Worm (Caenorhabditis elegans): ENCODE measurements around the gene erp-44.2.

The erp-44.2 gene

DNA sequence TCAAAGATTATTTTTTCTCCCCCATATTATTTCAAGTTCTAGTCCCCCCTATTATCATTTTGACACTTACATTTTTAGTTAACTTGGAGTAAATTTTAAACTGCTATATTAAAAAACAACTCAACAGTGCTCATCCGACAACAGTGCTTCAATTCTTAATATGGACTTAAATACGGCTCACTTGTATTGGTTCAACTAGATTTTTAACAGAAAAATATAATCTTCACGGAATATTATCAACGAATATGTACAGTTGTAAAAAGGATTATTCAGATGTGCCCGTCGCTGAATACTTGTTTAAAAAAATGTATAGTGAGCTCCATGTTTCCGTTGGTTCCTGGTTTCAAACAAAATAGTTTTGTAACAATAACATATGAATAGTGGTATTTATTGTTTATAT, 34.1 kb downstream of the erp-44.2 start:
- TF ChIP-seq lin-39 (tag; optimal IDR thresholded peaks at IDR 0.05) (no peak), mdl-1 (tag; optimal IDR thresholded peaks at IDR 0.05) (no peak), ceh-28 (tag; optimal IDR thresholded peaks at IDR 0.05) (no peak), daf-12 (tag; optimal IDR thresholded peaks at IDR 0.05) (no peak), ZK546.5 (tag; optimal IDR thresholded peaks at IDR 0.05) (no peak), nhr-12 (tag; optimal IDR thresholded peaks at IDR 0.05) (no peak), tbx-2 (tag; optimal IDR thresholded peaks at IDR 0.05) (no peak), hmg-11 (tag; optimal IDR thresholded peaks at IDR 0.05) (no peak), skn-1 (tag; optimal IDR thresholded peaks at IDR 0.05) (no peak), ceh-82 (tag; optimal IDR thresholded peaks at IDR 0.05) (no peak), jun-1 (tag; optimal IDR thresholded peaks at IDR 0.05) (no peak), egl-27 (tag; optimal IDR thresholded peaks at IDR 0.05) (no peak), zag-1 (tag; optimal IDR thresholded peaks at IDR 0.05) (no peak), nfya-1 (tag; optimal IDR thresholded peaks at IDR 0.05; ENCODE audit: insufficient read depth) (no peak), ama-1 (optimal IDR thresholded peaks at IDR 0.05) (no peak), pha-4 (tag; optimal IDR thresholded peaks at IDR 0.05) (no peak), lin-15B (tag; optimal IDR thresholded peaks at IDR 0.05) (no peak), elt-2 (tag; optimal IDR thresholded peaks at IDR 0.05) (no peak), unc-39 (tag; optimal IDR thresholded peaks at IDR 0.05) (no peak), nhr-67 (tag; optimal IDR thresholded peaks at IDR 0.05) (no peak)

ce11 chrIV:7796432-7797113, 37.9 kb downstream of the erp-44.2 start, which contains the start of gene sgo-1:
TSS of gene sgo-1 (minus strand) at chrIV:7796482.
- no peak for TF ChIP-seq pha-4 (tag; optimal IDR thresholded peaks at IDR 0.05)
- no peak for TF ChIP-seq tbx-2 (tag; optimal IDR thresholded peaks at IDR 0.05)
- TF ChIP-seq nhr-237 (tag; optimal IDR thresholded peaks at IDR 0.05) = no peak
- TF ChIP-seq unc-39 (tag; optimal IDR thresholded peaks at IDR 0.05) = no peak
- TF ChIP-seq elt-1 (tag; optimal IDR thresholded peaks at IDR 0.05) = no peak
- no peak for TF ChIP-seq nhr-43 (tag; optimal IDR thresholded peaks at IDR 0.05; ENCODE audit: poor library complexity, severe bottlenecking)

ce11 chrIV:7794709-7795108, 39.8 kb downstream of the erp-44.2 start, which contains the start of gene ntp-1:
TSS of gene ntp-1 (minus strand) at chrIV:7794809.
- TF ChIP-seq egl-27 (tag; optimal IDR thresholded peaks at IDR 0.05) (no peak), ztf-4 (tag; optimal IDR thresholded peaks at IDR 0.05) (no peak), elt-3 (tag; optimal IDR thresholded peaks at IDR 0.05) (no peak), egl-5 (tag; optimal IDR thresholded peaks at IDR 0.05) (no peak), nhr-67 (tag; optimal IDR thresholded peaks at IDR 0.05) (no peak), eor-1 (tag; optimal IDR thresholded peaks at IDR 0.05) (no peak), ama-1 (optimal IDR thresholded peaks at IDR 0.05) (no peak), fos-1 (tag; optimal IDR thresholded peaks at IDR 0.05) (no peak), pha-4 (tag; optimal IDR thresholded peaks at IDR 0.05) (no peak), skn-1 (tag; optimal IDR thresholded peaks at IDR 0.05) (no peak), nhr-76 (tag; optimal IDR thresholded peaks at IDR 0.05) (no peak), pqm-1 (tag; optimal IDR thresholded peaks at IDR 0.05) (no peak), fkh-2 (tag; optimal IDR thresholded peaks at IDR 0.05) (no peak), snpc-4 (tag; optimal IDR thresholded peaks at IDR 0.05) (no peak), ceh-16 (tag; optimal IDR thresholded peaks at IDR 0.05) (no peak), zag-1 (tag; optimal IDR thresholded peaks at IDR 0.05) (no peak)

- TF ChIP-seq elt-2 (tag; optimal IDR thresholded peaks at IDR 0.05) = peak; percentile 79
- TF ChIP-seq nhr-237 (tag; optimal IDR thresholded peaks at IDR 0.05) = no peak
- peak; percentile 49 for TF ChIP-seq pha-4 (tag; optimal IDR thresholded peaks at IDR 0.05)
- peak; percentile 73 for TF ChIP-seq pqm-1 (tag; optimal IDR thresholded peaks at IDR 0.05)
- TF ChIP-seq jun-1 (tag; optimal IDR thresholded peaks at IDR 0.05) = no peak
Measured at ce11 chrIV:7791821-7792446, 42.5 kb downstream of the erp-44.2 start, which contains the start of gene C33H5.13. TSS of gene C33H5.13 (minus strand) at chrIV:7792263.

All from whole organism, L3 larva.